Worm (Caenorhabditis elegans) whole organism, young adult: ENCODE results near the gene gpx-4.

Source experiments
- B0035.1 ChIP-seq: sonication (generic microtip); optimal IDR thresholded peaks from 2 replicates; lab custom pipeline; 2016; ENCODE audit warnings: missing genetic modification characterization, mild to moderate bottlenecking, missing compliant biosample characterization, missing genotype, missing genetic modification reagents
- C06A6.2 ChIP-seq: fragments of 200-800 bp; sonication (Bioruptor generic); conservative IDR thresholded peaks from 2 replicates; pipeline ENCODE4 v1.3.6; 2022; ENCODE audit warnings: missing genetic modification characterization, missing compliant biosample characterization
- C17E4.6 ChIP-seq: fragments of 200-800 bp; sonication (Bioruptor generic); IDR thresholded peaks from 2 replicates; pipeline ENCODE4 v1.3.6; 2022; ENCODE audit warnings: missing genetic modification reagents, missing genetic modification characterization, missing compliant biosample characterization
- F37B4.10 ChIP-seq: fragments of 200-800 bp; sonication (Bioruptor generic); IDR thresholded peaks from 2 replicates; pipeline ENCODE4 v1.3.6; 2022; ENCODE audit warnings: missing genetic modification characterization, missing compliant biosample characterization
- F39B2.1 ChIP-seq: fragments of 200-800 bp; sonication (Bioruptor generic); IDR thresholded peaks from 2 replicates; pipeline ENCODE4 v1.3.6; 2022; ENCODE audit warnings: missing genetic modification reagents, missing genetic modification characterization, missing compliant biosample characterization
- F57A8.1 ChIP-seq: fragments of 200-800 bp; sonication (Bioruptor generic); optimal IDR thresholded peaks from 2 replicates; lab custom pipeline; 2018; ENCODE audit warnings: mild to moderate bottlenecking, missing genetic modification characterization, moderate library complexity, missing compliant biosample characterization
- K11D2.4 ChIP-seq: fragments of 200-800 bp; sonication (Bioruptor generic); IDR thresholded peaks from 2 replicates; pipeline ENCODE4 v1.3.6; 2022; ENCODE audit warnings: missing genetic modification reagents, missing genetic modification characterization, missing compliant biosample characterization
- Y53F4B.3 ChIP-seq: fragments of 200-800 bp; sonication (Bioruptor generic); IDR thresholded peaks from 2 replicates; pipeline ENCODE4 v1.3.6; 2022; ENCODE audit warnings: missing genetic modification reagents, missing genetic modification characterization, missing compliant biosample characterization
- Y95B8A.8 ChIP-seq: fragments of 200-800 bp; sonication (Bioruptor generic); IDR thresholded peaks from 2 replicates; pipeline ENCODE4 v1.3.6; 2022; ENCODE audit warnings: missing genetic modification reagents, missing genetic modification characterization, missing compliant biosample characterization
- ama-1 ChIP-seq, 3 experiments: fragments of 150-350 bp in 1 of 3; sonication (generic microtip) in 2 of 3; optimal IDR thresholded peaks; 2 replicates each; lab custom pipeline; 2014 to 2018; ENCODE audit warnings: missing biosample characterization in 2 of 3, missing genetic modification characterization in 2 of 3, missing genetic modification reagents in 2 of 3
- athp-1 ChIP-seq: sonication (generic microtip); optimal IDR thresholded peaks from 2 replicates; lab custom pipeline; 2017; ENCODE audit warnings: mild to moderate bottlenecking, missing genetic modification characterization, missing compliant biosample characterization
- attf-5 ChIP-seq: fragments of 200-800 bp; sonication (Bioruptor generic); optimal IDR thresholded peaks from 2 replicates; lab custom pipeline; 2018; ENCODE audit warnings: mild to moderate bottlenecking, missing genetic modification characterization, missing compliant biosample characterization
- attf-6 ChIP-seq: fragments of 200-800 bp; sonication (Bioruptor generic); IDR thresholded peaks from 2 replicates; pipeline ENCODE4 v1.3.6; 2022; ENCODE audit warnings: missing genetic modification reagents, missing genetic modification characterization, missing compliant biosample characterization
- bed-1 ChIP-seq: fragments of 200-800 bp; sonication (Bioruptor generic); IDR thresholded peaks from 2 replicates; pipeline ENCODE4 v1.3.6; 2022; ENCODE audit warnings: missing genetic modification reagents, missing genetic modification characterization, missing compliant biosample characterization
- ceh-58 ChIP-seq: fragments of 200-800 bp; sonication (Bioruptor generic); IDR thresholded peaks from 2 replicates; pipeline ENCODE4 v1.3.6; 2022; ENCODE audit warnings: missing genetic modification characterization, missing compliant biosample characterization
- ceh-79 ChIP-seq: sonication (generic microtip); optimal IDR thresholded peaks from 2 replicates; lab custom pipeline; 2017; ENCODE audit warnings: mild to moderate bottlenecking, missing genetic modification characterization, missing compliant biosample characterization
- dpl-1 ChIP-seq: fragments of 150-350 bp; optimal IDR thresholded peaks from 2 replicates; lab custom pipeline; 2014; ENCODE audit warnings: missing biosample characterization, missing genetic modification reagents, missing genetic modification characterization
- efl-1 ChIP-seq: fragments of 150-350 bp; optimal IDR thresholded peaks from 2 replicates; lab custom pipeline; 2014; ENCODE audit warnings: missing biosample characterization, missing genetic modification reagents, missing genetic modification characterization
- egl-18 ChIP-seq: fragments of 200-800 bp; sonication (Bioruptor generic); IDR thresholded peaks from 2 replicates; pipeline ENCODE4 v1.3.6; 2022; ENCODE audit warnings: missing genetic modification reagents, missing genetic modification characterization, missing compliant biosample characterization
- egrh-3 ChIP-seq: fragments of 200-800 bp; sonication (Bioruptor generic); IDR thresholded peaks from 2 replicates; pipeline ENCODE4 v1.3.6; 2022; ENCODE audit warnings: missing genetic modification reagents, missing genetic modification characterization, missing compliant biosample characterization
- ekl-4 ChIP-seq: fragments of 200-800 bp; sonication (Bioruptor generic); IDR thresholded peaks from 2 replicates; pipeline ENCODE4 v1.3.6; 2022; ENCODE audit warnings: missing genetic modification reagents, missing genetic modification characterization, missing compliant biosample characterization
- ets-4 ChIP-seq: fragments of 200-800 bp; sonication (Bioruptor generic); optimal IDR thresholded peaks from 2 replicates; lab custom pipeline; 2018; ENCODE audit warnings: mild to moderate bottlenecking, missing genetic modification characterization, missing compliant biosample characterization
- fkh-3 ChIP-seq: sonication (generic microtip); optimal IDR thresholded peaks from 2 replicates; lab custom pipeline; 2016; ENCODE audit warnings: mild to moderate bottlenecking, missing genetic modification characterization, missing compliant biosample characterization
- him-1 ChIP-seq: sonication (generic microtip); optimal IDR thresholded peaks from 2 replicates; lab custom pipeline; 2016; ENCODE audit warnings: missing genotype, missing genetic modification reagents, missing genetic modification characterization, missing compliant biosample characterization
- hlh-12 ChIP-seq: sonication (generic microtip); optimal IDR thresholded peaks from 2 replicates; lab custom pipeline; 2016; ENCODE audit warnings: missing genetic modification characterization, missing compliant biosample characterization
- hmg-1.2 ChIP-seq: fragments of 200-800 bp; sonication (Bioruptor generic); IDR thresholded peaks from 2 replicates; pipeline ENCODE4 v1.3.6; 2022; ENCODE audit warnings: missing genetic modification reagents, missing genetic modification characterization, missing compliant biosample characterization
- hmg-20 ChIP-seq: fragments of 200-800 bp; sonication (Bioruptor generic); IDR thresholded peaks from 2 replicates; pipeline ENCODE4 v1.3.6; 2022; ENCODE audit warnings: missing genetic modification reagents, missing genetic modification characterization, missing compliant biosample characterization
- lag-1 ChIP-seq: fragments of 200-800 bp; sonication (Bioruptor generic); IDR thresholded peaks from 2 replicates; pipeline ENCODE4 v1.3.6; 2022; ENCODE audit warnings: missing genetic modification reagents, missing genetic modification characterization, missing compliant biosample characterization
- lin-26 ChIP-seq: fragments of 200-800 bp; sonication (Bioruptor generic); IDR thresholded peaks from 2 replicates; pipeline ENCODE4 v1.3.6; 2022; ENCODE audit warnings: missing genetic modification reagents, missing genetic modification characterization, missing compliant biosample characterization
- lin-35 ChIP-seq, 3 experiments: fragments of 150-350 bp in 2 of 3; sonication (generic microtip) in 1 of 3; optimal IDR thresholded peaks; 2 replicates each; lab custom pipeline; 2014 to 2018; ENCODE audit warnings: missing biosample characterization in 3 of 3, missing genetic modification characterization in 3 of 3, missing genetic modification reagents in 3 of 3
- madf-8 ChIP-seq: fragments of 200-800 bp; sonication (Bioruptor generic); conservative IDR thresholded peaks from 2 replicates; pipeline ENCODE4 v1.3.6; 2022; ENCODE audit warnings: missing genetic modification reagents, missing genetic modification characterization, missing compliant biosample characterization
- mes-4 ChIP-seq: sonication (generic microtip); optimal IDR thresholded peaks from 2 replicates; lab custom pipeline; 2016; ENCODE audit warnings: missing genotype, missing genetic modification characterization, missing compliant biosample characterization
- nfya-1 ChIP-seq: sonication (generic microtip); optimal IDR thresholded peaks from 2 replicates; lab custom pipeline; 2017; ENCODE audit warnings: antibody characterized with exemption, missing compliant biosample characterization, missing genetic modification characterization, borderline replicate concordance; ENCODE audit not compliant: insufficient read depth
- nhr-179 ChIP-seq: sonication (generic microtip); optimal IDR thresholded peaks from 2 replicates; lab custom pipeline; 2016; ENCODE audit warnings: mild to moderate bottlenecking, missing genetic modification characterization, missing compliant biosample characterization
- nhr-27 ChIP-seq: fragments of 200-800 bp; sonication (Bioruptor generic); optimal IDR thresholded peaks from 2 replicates; lab custom pipeline; 2018; ENCODE audit warnings: mild to moderate bottlenecking, missing genetic modification characterization, moderate library complexity, missing compliant biosample characterization
- nhr-80 ChIP-seq: sonication (generic microtip); optimal IDR thresholded peaks from 2 replicates; lab custom pipeline; 2016; ENCODE audit warnings: missing genetic modification characterization, missing compliant biosample characterization
- nhr-90 ChIP-seq: sonication (generic microtip); optimal IDR thresholded peaks from 2 replicates; lab custom pipeline; 2016; ENCODE audit warnings: missing genotype, mild to moderate bottlenecking, missing genetic modification characterization, missing compliant biosample characterization
- rcor-1 ChIP-seq: fragments of 200-800 bp; sonication (Bioruptor generic); IDR thresholded peaks from 2 replicates; pipeline ENCODE4 v1.3.6; 2022; ENCODE audit warnings: missing genetic modification reagents, missing genetic modification characterization, missing compliant biosample characterization
- snpc-1.1 ChIP-seq: sonication (generic microtip); optimal IDR thresholded peaks from 2 replicates; lab custom pipeline; 2017; ENCODE audit warnings: missing genetic modification characterization, mild to moderate bottlenecking, missing compliant biosample characterization, antibody characterized with exemption, moderate library complexity, missing genotype, missing genetic modification reagents; ENCODE audit not compliant: insufficient read depth
- snpc-1.3 ChIP-seq: sonication (generic microtip); optimal IDR thresholded peaks from 2 replicates; lab custom pipeline; 2017; ENCODE audit warnings: missing genetic modification characterization, mild to moderate bottlenecking, missing compliant biosample characterization, antibody characterized with exemption, moderate library complexity, missing genotype, missing genetic modification reagents; ENCODE audit not compliant: insufficient read depth
- snpc-3.4 ChIP-seq: sonication (generic microtip); optimal IDR thresholded peaks from 2 replicates; lab custom pipeline; 2017; ENCODE audit warnings: missing genetic modification characterization, mild to moderate bottlenecking, missing compliant biosample characterization, antibody characterized with exemption, moderate library complexity, missing genotype, missing genetic modification reagents
- snpc-4 ChIP-seq, 5 experiments: fragments of 150-350 bp in 1 of 5; sonication (generic microtip) in 4 of 5; optimal IDR thresholded peaks; 2 replicates each; lab custom pipeline; 2014 to 2018; ENCODE audit warnings: missing genetic modification characterization in 5 of 5, missing biosample characterization in 3 of 5, antibody characterized with exemption in 2 of 5, mild to moderate bottlenecking in 2 of 5, missing compliant biosample characterization in 2 of 5, missing genotype in 2 of 5, moderate library complexity in 2 of 5, missing genetic modification reagents in 1 of 5
- sptf-2 ChIP-seq: fragments of 200-800 bp; sonication (Bioruptor generic); optimal IDR thresholded peaks from 2 replicates; lab custom pipeline; 2018; ENCODE audit warnings: mild to moderate bottlenecking, missing genetic modification characterization, missing compliant biosample characterization
- tbp1 ChIP-seq: fragments of 200-800 bp; sonication (Bioruptor generic); optimal IDR thresholded peaks from 2 replicates; lab custom pipeline; 2018; ENCODE audit warnings: mild to moderate bottlenecking, missing genetic modification characterization, missing compliant biosample characterization
- unc-62 ChIP-seq: fragments of 150-350 bp; optimal IDR thresholded peaks from 2 replicates; lab custom pipeline; 2014; ENCODE audit warnings: missing biosample characterization, missing genetic modification reagents, missing genetic modification characterization
- zim-3 ChIP-seq: sonication (generic microtip); optimal IDR thresholded peaks from 2 replicates; lab custom pipeline; 2017; ENCODE audit warnings: mild to moderate bottlenecking, missing genetic modification characterization, moderate library complexity, missing compliant biosample characterization
- ztf-28 ChIP-seq: fragments of 200-800 bp; sonication (Bioruptor generic); IDR thresholded peaks from 2 replicates; pipeline ENCODE4 v1.3.6; 2022; ENCODE audit warnings: missing genetic modification reagents, missing genetic modification characterization, missing compliant biosample characterization
- ztf-6 ChIP-seq: fragments of 200-800 bp; sonication (Bioruptor generic); IDR thresholded peaks from 2 replicates; pipeline ENCODE4 v1.3.6; 2022; ENCODE audit warnings: missing genetic modification reagents, missing genetic modification characterization, missing compliant biosample characterization

gpx-4 gene

ce11 chrIV:2676281-2676680 lies 1.5 kb upstream of the gpx-4 start, which contains the start of gene Y94H6A.3 (continued):
- TF ChIP-seq Y95B8A.8 (GFP tag; lab: Robert Waterston, UW) = no peak
- no peak for TF ChIP-seq mes-4 (tag; lab: Kevin White, UChicago)
- TF ChIP-seq K11D2.4 (GFP tag; lab: Robert Waterston, UW) = peak; percentile 86
- peak; percentile 88 for TF ChIP-seq dpl-1 (GFP tag; lab: Kevin White, UChicago)
- no peak for TF ChIP-seq snpc-4 (GFP tag; optimal IDR thresholded peaks at IDR 0.05; lab: Kevin White, UChicago)
- TF ChIP-seq snpc-4 (tag; optimal IDR thresholded peaks at IDR 0.05; lab: Kevin White, UChicago) = peak in 3 of 4 experiments; percentile 27 to 50 (median 41)
- no peak for TF ChIP-seq F37B4.10 (GFP tag; lab: Robert Waterston, UW)
- no peak for TF ChIP-seq egl-18
- TF ChIP-seq snpc-3.4 (tag; lab: Kevin White, UChicago) = peak; percentile 31
- TF ChIP-seq attf-5 = peak; percentile 67
- no peak for TF ChIP-seq ceh-79 (tag; lab: Kevin White, UChicago)
- TF ChIP-seq nhr-27 = no peak
- peak; percentile 59 for TF ChIP-seq tbp1 (GFP tag; lab: Kevin White, UChicago)
- no peak for TF ChIP-seq attf-6 (GFP tag; lab: Robert Waterston, UW)
- TF ChIP-seq sptf-2 (GFP tag; lab: Kevin White, UChicago) = no peak
- peak; percentile 77 for TF ChIP-seq ekl-4 (GFP tag; lab: Robert Waterston, UW)
- no peak for TF ChIP-seq nhr-90 (tag; lab: Kevin White, UChicago)
- TF ChIP-seq nfya-1 (tag; lab: Kevin White, UChicago) = no peak
- TF ChIP-seq lin-26 = no peak
- TF ChIP-seq nhr-179 (tag; lab: Kevin White, UChicago) = no peak
- TF ChIP-seq C06A6.2 = peak; percentile 72
- TF ChIP-seq lag-1 (GFP tag; lab: Robert Waterston, UW) = no peak
- TF ChIP-seq efl-1 (GFP tag; lab: Kevin White, UChicago) = peak; percentile 83
- no peak for TF ChIP-seq F39B2.1 (GFP tag; lab: Robert Waterston, UW)
- TF ChIP-seq lin-35 (GFP tag; optimal IDR thresholded peaks at IDR 0.05; lab: Kevin White, UChicago) = peak; percentile 63 to 95 (median 80)
- TF ChIP-seq Y53F4B.3 (GFP tag; lab: Robert Waterston, UW) = no peak
- peak; percentile 82 for TF ChIP-seq hmg-20 (GFP tag; lab: Robert Waterston, UW)
- no peak for TF ChIP-seq unc-62 (GFP tag; lab: Kevin White, UChicago)
- TF ChIP-seq him-1 (tag; lab: Kevin White, UChicago) = peak; percentile 3
- no peak for TF ChIP-seq ceh-58 (GFP tag; lab: Robert Waterston, UW)
- peak; percentile 88 for TF ChIP-seq rcor-1 (GFP tag; lab: Robert Waterston, UW)
- peak; percentile 36; the same call in 1 of the 2 replicates for TF ChIP-seq madf-8 (GFP tag; lab: Robert Waterston, UW)
- TF ChIP-seq ets-4 = no peak
- no peak for TF ChIP-seq ama-1 (optimal IDR thresholded peaks at IDR 0.05; lab: Kevin White, UChicago)
- TF ChIP-seq ama-1 (GFP tag; optimal IDR thresholded peaks at IDR 0.05; lab: Kevin White, UChicago) = no peak
- TF ChIP-seq athp-1 (tag; lab: Kevin White, UChicago) = no peak
- no peak for TF ChIP-seq bed-1 (GFP tag; lab: Robert Waterston, UW)
- TF ChIP-seq zim-3 = no peak
- no peak for TF ChIP-seq fkh-3 (tag; lab: Kevin White, UChicago)
- TF ChIP-seq snpc-1.1 = no peak
- no peak for TF ChIP-seq ztf-28 (GFP tag; lab: Robert Waterston, UW)
- TF ChIP-seq nhr-80 = no peak
- TF ChIP-seq snpc-1.3 (tag; lab: Kevin White, UChicago) = peak; percentile 26
- no peak for TF ChIP-seq F57A8.1 (GFP tag; lab: Kevin White, UChicago)
- TF ChIP-seq hmg-1.2 (GFP tag; lab: Robert Waterston, UW) = peak; percentile 60; the same call in 1 of the 2 replicates
- TF ChIP-seq ztf-6 (GFP tag; lab: Robert Waterston, UW) = no peak
- TF ChIP-seq C17E4.6 (GFP tag; lab: Robert Waterston, UW) = no peak
- TF ChIP-seq hlh-12 (tag; lab: Kevin White, UChicago) = no peak
- TF ChIP-seq B0035.1 (tag; lab: Kevin White, UChicago) = no peak
- no peak for TF ChIP-seq egrh-3 (GFP tag; lab: Robert Waterston, UW)
